Fruit fly (Drosophila melanogaster) whole organism, embryonic: ENCODE measurements around the gene CG6659.
A peak's percentile ranks its signal among the peaks of the same experiment; 100 is the strongest.

Experiments
- Antp ChIP-seq: fragments of 200-800 bp; sonication (Bioruptor generic); optimal IDR thresholded peaks from 3 replicates; lab custom pipeline; 2016; ENCODE audit warnings: missing biosample characterization, missing genetic modification characterization
- CG10147 ChIP-seq: fragments of 200-800 bp; sonication (Bioruptor generic); optimal IDR thresholded peaks from 2 replicates; lab custom pipeline; 2019; ENCODE audit warnings: missing biosample characterization, mild to moderate bottlenecking, missing genetic modification characterization, moderate library complexity
- CG11247 ChIP-seq: fragments of 200-800 bp; sonication (Bioruptor generic); IDR thresholded peaks from 2 replicates; pipeline ENCODE4 v1.3.6; 2022; ENCODE audit warnings: missing biosample characterization, missing genetic modification characterization
- CG11723 ChIP-seq: fragments of 200-800 bp; sonication (Bioruptor generic); optimal IDR thresholded peaks from 2 replicates; lab custom pipeline; 2017; ENCODE audit warnings: missing biosample characterization, mild to moderate bottlenecking, missing genetic modification characterization
- CG12219 ChIP-seq: fragments of 200-800 bp; sonication (Bioruptor generic); optimal IDR thresholded peaks from 3 replicates; lab custom pipeline; 2018; ENCODE audit warnings: missing biosample characterization, mild to moderate bottlenecking, missing genetic modification characterization
- CG12236 ChIP-seq: fragments of 200-800 bp; sonication (Bioruptor generic); optimal IDR thresholded peaks from 2 replicates; lab custom pipeline; 2016; ENCODE audit warnings: missing biosample characterization, missing genetic modification characterization
- CG12299 ChIP-seq: fragments of 200-800 bp; sonication (Bioruptor generic); optimal IDR thresholded peaks from 2 replicates; lab custom pipeline; 2018; ENCODE audit warnings: missing biosample characterization, mild to moderate bottlenecking, missing genetic modification characterization
- CG15269 ChIP-seq: fragments of 200-800 bp; sonication (Bioruptor generic); optimal IDR thresholded peaks from 2 replicates; lab custom pipeline; 2018; ENCODE audit warnings: missing biosample characterization, mild to moderate bottlenecking, missing genetic modification characterization, moderate library complexity
- CG15479 ChIP-seq: fragments of 200-800 bp; sonication (Bioruptor generic); optimal IDR thresholded peaks from 3 replicates; lab custom pipeline; 2019; ENCODE audit warnings: missing biosample characterization, mild to moderate bottlenecking, missing genetic modification characterization, moderate library complexity
- CG17385 ChIP-seq: fragments of 200-800 bp; sonication (Bioruptor generic); optimal IDR thresholded peaks from 3 replicates; lab custom pipeline; 2018; ENCODE audit warnings: missing biosample characterization, mild to moderate bottlenecking, missing genetic modification characterization
- CG17829 ChIP-seq: fragments of 200-800 bp; optimal IDR thresholded peaks from 2 replicates; lab custom pipeline; 2019; ENCODE audit warnings: missing biosample characterization, mild to moderate bottlenecking, missing genetic modification characterization, moderate library complexity
- CG1832 ChIP-seq: fragments of 200-800 bp; sonication (Bioruptor generic); optimal IDR thresholded peaks from 2 replicates; lab custom pipeline; 2017; ENCODE audit warnings: missing biosample characterization, mild to moderate bottlenecking, missing genetic modification characterization, inconsistent platforms
- CG31224 ChIP-seq: fragments of 200-800 bp; sonication (Bioruptor generic); IDR thresholded peaks from 2 replicates; pipeline ENCODE4 v1.3.6; 2022; ENCODE audit warnings: missing biosample characterization, missing genetic modification characterization
- CG32532 ChIP-seq: fragments of 200-800 bp; sonication (Bioruptor generic); IDR thresholded peaks from 2 replicates; pipeline ENCODE4 v1.3.6; 2022; ENCODE audit warnings: missing biosample characterization, missing genetic modification characterization
- CG33557 ChIP-seq: fragments of 200-800 bp; sonication (Bioruptor generic); optimal IDR thresholded peaks from 2 replicates; lab custom pipeline; 2019; ENCODE audit warnings: missing biosample characterization, mild to moderate bottlenecking, missing genetic modification characterization, moderate library complexity
- CG6272 ChIP-seq: fragments of 200-800 bp; sonication (Bioruptor generic); IDR thresholded peaks from 2 replicates; pipeline ENCODE4 v1.3.6; 2022; ENCODE audit warnings: missing biosample characterization, missing genetic modification characterization
- CG9215 ChIP-seq: fragments of 200-800 bp; sonication (Bioruptor generic); IDR thresholded peaks from 2 replicates; pipeline ENCODE4 v1.3.6; 2022; ENCODE audit warnings: missing biosample characterization, missing genetic modification characterization
- CHES-1-like ChIP-seq: fragments of 200-800 bp; sonication (Bioruptor generic); optimal IDR thresholded peaks from 2 replicates; lab custom pipeline; 2016; ENCODE audit warnings: missing biosample characterization, missing genetic modification characterization
- Chrac-16 ChIP-seq: fragments of 200-800 bp; sonication (Bioruptor generic); optimal IDR thresholded peaks from 3 replicates; lab custom pipeline; 2016; ENCODE audit warnings: missing biosample characterization, missing genetic modification characterization
- Dref ChIP-seq: fragments of 200-800 bp; sonication (Bioruptor generic); IDR thresholded peaks from 2 replicates; pipeline ENCODE4 v1.3.6; 2022; ENCODE audit warnings: missing biosample characterization, missing genetic modification characterization
- Hey ChIP-seq: fragments of 200-800 bp; sonication (Bioruptor generic); optimal IDR thresholded peaks from 3 replicates; lab custom pipeline; 2018; ENCODE audit warnings: missing biosample characterization, mild to moderate bottlenecking, missing genetic modification characterization
- HmgZ ChIP-seq: fragments of 200-800 bp; sonication (Bioruptor generic); optimal IDR thresholded peaks from 2 replicates; lab custom pipeline; 2018; ENCODE audit warnings: missing biosample characterization, mild to moderate bottlenecking, missing genetic modification characterization
- Meics ChIP-seq: fragments of 200-800 bp; sonication (Bioruptor generic); optimal IDR thresholded peaks from 2 replicates; lab custom pipeline; 2017; ENCODE audit warnings: missing biosample characterization, mild to moderate bottlenecking, missing genetic modification characterization
- TFAM ChIP-seq: fragments of 200-800 bp; sonication (Bioruptor generic); optimal IDR thresholded peaks from 2 replicates; lab custom pipeline; 2017; ENCODE audit warnings: missing biosample characterization, missing genetic modification characterization, inconsistent platforms
- Tbp ChIP-seq: fragments of >200 bp; optimal IDR thresholded peaks from 2 replicates; lab custom pipeline; 2018; ENCODE audit warnings: missing biosample characterization, missing genetic modification characterization
- ab ChIP-seq: fragments of 200-800 bp; sonication (Bioruptor generic); optimal IDR thresholded peaks from 2 replicates; lab custom pipeline; 2016; ENCODE audit warnings: missing biosample characterization, missing genetic modification characterization
- ap ChIP-seq: fragments of 200-800 bp; sonication (Bioruptor generic); IDR thresholded peaks from 2 replicates; pipeline ENCODE4 v1.3.6; 2022; ENCODE audit warnings: missing biosample characterization, missing genetic modification characterization
- chn ChIP-seq: fragments of 200-800 bp; sonication (Bioruptor generic); optimal IDR thresholded peaks from 2 replicates; lab custom pipeline; 2016; ENCODE audit warnings: missing biosample characterization, missing genetic modification characterization
- croc ChIP-seq: fragments of 200-800 bp; sonication (Bioruptor generic); conservative IDR thresholded peaks from 3 replicates; pipeline ENCODE4 v1.3.6; 2022; ENCODE audit warnings: missing biosample characterization, missing genetic modification characterization
- crp ChIP-seq, 2 experiments: fragments of 200-800 bp; sonication (Bioruptor generic); optimal IDR thresholded peaks; 2 replicates in 1 of 2; 3 replicates in 1 of 2; lab custom pipeline; 2017; ENCODE audit warnings: missing biosample characterization in 2 of 2, missing genetic modification characterization in 2 of 2, mild to moderate bottlenecking in 1 of 2, moderate library complexity in 1 of 2
- cwo ChIP-seq: fragments of 200-800 bp; sonication (Bioruptor generic); optimal IDR thresholded peaks from 3 replicates; lab custom pipeline; 2017; ENCODE audit warnings: missing biosample characterization, missing genetic modification characterization, mild to moderate bottlenecking, moderate library complexity, missing genetic modification reagents
- ewg ChIP-seq: fragments of 200-800 bp; sonication (Bioruptor generic); optimal IDR thresholded peaks from 3 replicates; lab custom pipeline; 2017; ENCODE audit warnings: mild to moderate bottlenecking, missing biosample characterization, missing genetic modification reagents, missing genetic modification characterization
- eyg ChIP-seq: fragments of 200-800 bp; sonication (Bioruptor generic); optimal IDR thresholded peaks from 3 replicates; lab custom pipeline; 2016; ENCODE audit warnings: missing biosample characterization, missing genetic modification characterization
- fd3F ChIP-seq: fragments of 200-800 bp; sonication (Bioruptor generic); optimal IDR thresholded peaks from 2 replicates; lab custom pipeline; 2018; ENCODE audit warnings: missing biosample characterization, mild to moderate bottlenecking, missing genetic modification characterization, moderate library complexity
- ftz-f1 ChIP-seq: fragments of 200-800 bp; sonication (Bioruptor generic); optimal IDR thresholded peaks from 2 replicates; lab custom pipeline; 2016; ENCODE audit warnings: missing biosample characterization, missing genetic modification characterization
- gcm ChIP-seq: fragments of 200-800 bp; sonication (Bioruptor generic); optimal IDR thresholded peaks from 2 replicates; lab custom pipeline; 2019; ENCODE audit warnings: missing biosample characterization, mild to moderate bottlenecking, missing genetic modification characterization, moderate library complexity
- gsb-n ChIP-seq: fragments of 200-800 bp; sonication (Bioruptor generic); optimal IDR thresholded peaks from 3 replicates; lab custom pipeline; 2018; ENCODE audit warnings: missing biosample characterization, mild to moderate bottlenecking, missing genetic modification characterization
- ham ChIP-seq: fragments of 200-800 bp; sonication (Bioruptor generic); IDR thresholded peaks from 2 replicates; pipeline ENCODE4 v1.3.6; 2022; ENCODE audit warnings: missing biosample characterization, missing genetic modification characterization
- hbn ChIP-seq: fragments of 200-800 bp; sonication (Bioruptor generic); IDR thresholded peaks from 2 replicates; pipeline ENCODE4 v1.3.6; 2022; ENCODE audit warnings: missing biosample characterization, missing genetic modification characterization; ENCODE audit not compliant: partially characterized antibody
- kah ChIP-seq: fragments of 200-800 bp; sonication (Bioruptor generic); optimal IDR thresholded peaks from 2 replicates; lab custom pipeline; 2018; ENCODE audit warnings: missing biosample characterization, mild to moderate bottlenecking, missing genetic modification characterization
- mirr ChIP-seq: fragments of 200-800 bp; sonication (Bioruptor generic); optimal IDR thresholded peaks from 3 replicates; lab custom pipeline; 2018; ENCODE audit warnings: missing biosample characterization, mild to moderate bottlenecking, missing genetic modification characterization
- onecut ChIP-seq: fragments of 200-800 bp; sonication (Bioruptor generic); IDR thresholded peaks from 2 replicates; pipeline ENCODE4 v1.3.6; 2022; ENCODE audit warnings: missing biosample characterization, missing genetic modification characterization
- prd ChIP-seq, 3 experiments: fragments of >200 bp in 2 of 3; fragments of 200-800 bp in 1 of 3; sonication (Bioruptor generic) in 1 of 3; optimal IDR thresholded peaks in 2 of 3; IDR thresholded peaks in 1 of 3; 2 replicates in 2 of 3; 3 replicates in 1 of 3; pipeline versions ENCODE4 v1.3.6 to Lab custom; 2017 to 2022; ENCODE audit warnings: missing biosample characterization in 1 of 3, missing genetic modification characterization in 1 of 3
- psq ChIP-seq: fragments of 200-800 bp; sonication (Bioruptor generic); optimal IDR thresholded peaks from 2 replicates; lab custom pipeline; 2017; ENCODE audit warnings: missing biosample characterization, missing genetic modification characterization
- pzg ChIP-seq: fragments of 200-800 bp; sonication (Bioruptor generic); optimal IDR thresholded peaks from 3 replicates; lab custom pipeline; 2018; ENCODE audit warnings: missing biosample characterization, mild to moderate bottlenecking, missing genetic modification characterization, moderate library complexity
- ranshi ChIP-seq: fragments of 200-800 bp; sonication (Bioruptor generic); IDR thresholded peaks from 2 replicates; pipeline ENCODE4 v1.3.6; 2022; ENCODE audit warnings: missing biosample characterization, missing genetic modification characterization
- ro ChIP-seq: fragments of 200-800 bp; sonication (Bioruptor generic); IDR thresholded peaks from 2 replicates; pipeline ENCODE4 v1.3.6; 2022; ENCODE audit warnings: missing biosample characterization, missing genetic modification characterization
- row ChIP-seq: fragments of 200-800 bp; sonication (Bioruptor generic); IDR thresholded peaks from 3 replicates; pipeline ENCODE4 v1.3.6; 2022; ENCODE audit warnings: missing biosample characterization, missing genetic modification characterization
- slbo ChIP-seq: fragments of 200-800 bp; sonication (Bioruptor generic); IDR thresholded peaks from 2 replicates; pipeline ENCODE4 v1.3.6; 2022; ENCODE audit warnings: missing biosample characterization, missing genetic modification characterization
- tll ChIP-seq, 2 experiments: fragments of 200-800 bp in 1 of 2; fragments of >200 bp in 1 of 2; sonication (Bioruptor generic) in 1 of 2; optimal IDR thresholded peaks; 2 replicates each; lab custom pipeline; 2017 to 2019; ENCODE audit warnings: missing biosample characterization in 2 of 2, missing genetic modification characterization in 2 of 2, mild to moderate bottlenecking in 1 of 2, moderate library complexity in 1 of 2
- vvl ChIP-seq: fragments of 200-800 bp; sonication (Bioruptor generic); IDR thresholded peaks from 2 replicates; pipeline ENCODE4 v1.3.6; 2022; ENCODE audit warnings: missing biosample characterization, missing genetic modification characterization
- yki ChIP-seq: fragments of >200 bp; optimal IDR thresholded peaks from 3 replicates; lab custom pipeline; 2018

Gene CG6659

dm6 chrX:18650252-18650651 lies 6.8 kb downstream of the CG6659 start, which contains the start of gene Hou (continued):
- peak; percentile 57 for TF ChIP-seq Dref
- no peak for TF ChIP-seq TFAM (GFP tag; lab: Kevin White, UChicago)
- no peak for TF ChIP-seq gcm (GFP tag; lab: Kevin White, UChicago)
- no peak for TF ChIP-seq ranshi
- TF ChIP-seq CG11247 (GFP tag; lab: Robert Waterston, UW), result no peak
- no peak for TF ChIP-seq onecut (GFP tag; lab: Robert Waterston, UW)
- TF ChIP-seq ap (GFP tag; lab: Robert Waterston, UW), result no peak
- no peak for TF ChIP-seq CG12219 (GFP tag; lab: Kevin White, UChicago)
- TF ChIP-seq CG15269, result no peak
- TF ChIP-seq Hey, result no peak
- TF ChIP-seq chn (GFP tag; lab: Kevin White, UChicago), result no peak
- TF ChIP-seq CG33557, result no peak
- no peak for TF ChIP-seq vvl
- no peak for TF ChIP-seq CG12236
- TF ChIP-seq CG12299 (tag; lab: Kevin White, UChicago), result no peak
- TF ChIP-seq ham (GFP tag; lab: Robert Waterston, UW), result no peak
- no peak for TF ChIP-seq mirr (GFP tag; lab: Kevin White, UChicago)
- no peak for TF ChIP-seq CG6272
- no peak for TF ChIP-seq kah (GFP tag; lab: Kevin White, UChicago)
- TF ChIP-seq CG10147, result no peak
- TF ChIP-seq CG17385, result no peak
- TF ChIP-seq CG15479 (GFP tag; lab: Kevin White, UChicago), result no peak
- TF ChIP-seq fd3F (GFP tag; lab: Kevin White, UChicago), result no peak
- no peak for TF ChIP-seq slbo
- no peak for TF ChIP-seq Antp (GFP tag; lab: Kevin White, UChicago)
- no peak for TF ChIP-seq psq (GFP tag; lab: Kevin White, UChicago)
- no peak for TF ChIP-seq ab (GFP tag; lab: Kevin White, UChicago)
- no peak for TF ChIP-seq Tbp (GFP tag; lab: Kevin White, UChicago)
- no peak for TF ChIP-seq Meics (GFP tag; lab: Kevin White, UChicago)
- TF ChIP-seq crp (GFP tag; optimal IDR thresholded peaks at IDR 0.05; lab: Kevin White, UChicago), result peak in 1 of 2 experiments; percentile 6
- TF ChIP-seq CG31224, result no peak
- no peak for TF ChIP-seq row
- TF ChIP-seq ftz-f1 (GFP tag; lab: Kevin White, UChicago), result no peak
- TF ChIP-seq cwo (GFP tag; lab: Kevin White, UChicago), result no peak
- TF ChIP-seq CG11723, result no peak
- TF ChIP-seq CG32532 (GFP tag; lab: Robert Waterston, UW), result no peak
- no peak for TF ChIP-seq prd (optimal IDR thresholded peaks at IDR 0.05; lab: Kevin White, UChicago)
- no peak for TF ChIP-seq prd (GFP tag; IDR thresholded peaks at IDR 0.05; lab: Robert Waterston, UW)
- peak; percentile 4 for TF ChIP-seq CG17829 (tag; lab: Kevin White, UChicago)
- peak; percentile 11 for TF ChIP-seq CHES-1-like
- TF ChIP-seq HmgZ (tag; lab: Kevin White, UChicago), result no peak
- TF ChIP-seq croc (GFP tag; lab: Robert Waterston, UW), result no peak
- no peak for TF ChIP-seq yki (lab: Kevin White, UChicago)
- TF ChIP-seq ewg, result no peak
- TF ChIP-seq CG9215 (GFP tag; lab: Robert Waterston, UW), result no peak
- no peak for TF ChIP-seq gsb-n (tag; lab: Kevin White, UChicago)
- TF ChIP-seq CG1832 (GFP tag; lab: Kevin White, UChicago), result no peak
- no peak for TF ChIP-seq ro (GFP tag; lab: Robert Waterston, UW)
- TF ChIP-seq pzg (GFP tag; lab: Kevin White, UChicago), result peak; percentile 71
- TF ChIP-seq Chrac-16 (GFP tag; lab: Kevin White, UChicago), result no peak
- no peak for TF ChIP-seq eyg (GFP tag; lab: Kevin White, UChicago)
- no peak for TF ChIP-seq tll (GFP tag; optimal IDR thresholded peaks at IDR 0.05; lab: Kevin White, UChicago)
- peak; percentile 48; the same call in 1 of the 2 replicates for TF ChIP-seq hbn
